Fruit fly (Drosophila melanogaster): ENCODE results near the gene mthl15.
A peak's percentile ranks its signal among the peaks of the same experiment; 100 is the strongest.

mthl15 gene

DNA sequence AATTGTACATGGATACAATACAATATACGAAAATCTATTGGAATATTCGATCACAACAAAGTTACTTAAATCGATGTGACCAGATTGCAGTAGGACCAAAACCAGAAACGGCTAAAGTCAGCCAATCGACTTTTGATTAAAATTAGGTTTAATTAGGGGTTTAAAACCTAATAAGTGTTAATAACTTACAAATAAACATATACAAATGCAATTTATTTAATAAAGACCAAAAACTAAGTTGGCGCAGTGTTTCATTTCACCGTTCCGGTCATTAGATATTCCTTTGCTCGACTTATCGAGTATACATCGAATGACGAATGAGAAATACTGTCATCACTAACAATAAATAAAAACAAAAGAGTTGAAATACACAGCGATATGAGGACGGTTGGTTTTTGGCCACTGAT lies 12.3 kb upstream of the mthl15 start, which contains the start of the genes bsk and CG31717:
TSS of gene bsk (minus strand) at position 61 of the 407 bp plus-strand sequence.
TSS of gene CG31717 (plus strand) at position 297 of the 407 bp plus-strand sequence.
- TF ChIP-seq oc (tag; optimal IDR thresholded peaks at IDR 0.05) = no peak
- TF ChIP-seq wek (GFP tag; optimal IDR thresholded peaks at IDR 0.05) = no peak
- TF ChIP-seq pnt (GFP tag; optimal IDR thresholded peaks at IDR 0.05) = no peak
- TF ChIP-seq CG3847 (GFP tag; IDR thresholded peaks at IDR 0.05) = no peak
- TF ChIP-seq CkIIα-i1 (GFP tag; IDR thresholded peaks at IDR 0.05) = no peak
- no peak for TF ChIP-seq al (GFP tag; IDR thresholded peaks at IDR 0.05)
- no peak for TF ChIP-seq Jarid2 (GFP tag; optimal IDR thresholded peaks at IDR 0.05)
- TF ChIP-seq MESR4 (GFP tag; optimal IDR thresholded peaks at IDR 0.05) = peak; percentile 35
- TF ChIP-seq CG4404 (GFP tag; IDR thresholded peaks at IDR 0.05) = no peak
- TF ChIP-seq CG11560 (tag; IDR thresholded peaks at IDR 0.05) = peak; percentile 99
- TF ChIP-seq Ptx1 (GFP tag; IDR thresholded peaks at IDR 0.05) = no peak
- TF ChIP-seq ac (GFP tag; optimal IDR thresholded peaks at IDR 0.05) = no peak
- TF ChIP-seq toy (GFP tag; IDR thresholded peaks at IDR 0.05) = no peak
- TF ChIP-seq CG13287 (GFP tag; IDR thresholded peaks at IDR 0.05; ENCODE audit: partially characterized antibody) = peak; percentile 68
- TF ChIP-seq nom (GFP tag; optimal IDR thresholded peaks at IDR 0.05) = peak; percentile 2
- TF ChIP-seq Taf1 (GFP tag; IDR thresholded peaks at IDR 0.05) = no peak
- TF ChIP-seq CG10462 (GFP tag; optimal IDR thresholded peaks at IDR 0.05) = no peak
- TF ChIP-seq CG32772 (GFP tag; IDR thresholded peaks at IDR 0.05) = no peak
- peak; percentile 83 for TF ChIP-seq Elba2 (GFP tag; optimal IDR thresholded peaks at IDR 0.05)
- TF ChIP-seq Dfd (GFP tag; optimal IDR thresholded peaks at IDR 0.05) = no peak
- TF ChIP-seq YL-1 (GFP tag; optimal IDR thresholded peaks at IDR 0.05) = peak; percentile 36
- TF ChIP-seq Bgb (GFP tag; IDR thresholded peaks at IDR 0.05; ENCODE audit: partially characterized antibody) = peak; percentile 34; the same call in 1 of the 2 replicates
- TF ChIP-seq dpn (GFP tag; optimal IDR thresholded peaks at IDR 0.05) = peak in 1 of 2 experiments; percentile 12
- peak; percentile 82 for TF ChIP-seq trem (tag; optimal IDR thresholded peaks at IDR 0.05)
- no peak for TF ChIP-seq Dip3 (GFP tag; optimal IDR thresholded peaks at IDR 0.05)
- TF ChIP-seq Stat92E (GFP tag; optimal IDR thresholded peaks at IDR 0.05) = no peak
- no peak for TF ChIP-seq mld (GFP tag; IDR thresholded peaks at IDR 0.05; ENCODE audit: partially characterized antibody)
- no peak for TF ChIP-seq CG30431 (GFP tag; optimal IDR thresholded peaks at IDR 0.05)
- no peak for TF ChIP-seq Asciz (GFP tag; optimal IDR thresholded peaks at IDR 0.05)
- TF ChIP-seq CG8290 (GFP tag; optimal IDR thresholded peaks at IDR 0.05) = peak; percentile 55
- no peak for TF ChIP-seq CG8290 (tag; optimal IDR thresholded peaks at IDR 0.05)
- TF ChIP-seq CG6791 (GFP tag; IDR thresholded peaks at IDR 0.05; ENCODE audit: partially characterized antibody) = peak; percentile 58; the same call in 1 of the 3 replicates
- no peak for TF ChIP-seq tna (GFP tag; IDR thresholded peaks at IDR 0.05; ENCODE audit: partially characterized antibody)
- TF ChIP-seq HLHmδ (GFP tag; optimal IDR thresholded peaks at IDR 0.05) = no peak
- TF ChIP-seq CG14050 (GFP tag; IDR thresholded peaks at IDR 0.05) = no peak
- TF ChIP-seq bigmax (GFP tag; optimal IDR thresholded peaks at IDR 0.05) = no peak
- no peak for TF ChIP-seq sr (GFP tag; IDR thresholded peaks at IDR 0.05)
- no peak for TF ChIP-seq chm (GFP tag; IDR thresholded peaks at IDR 0.05)
- TF ChIP-seq phol (tag; optimal IDR thresholded peaks at IDR 0.05) = peak; percentile 46
- TF ChIP-seq CG11504 (tag; optimal IDR thresholded peaks at IDR 0.05) = no peak
- peak; percentile 78 for TF ChIP-seq gfzf (GFP tag; optimal IDR thresholded peaks at IDR 0.05)
- no peak for TF ChIP-seq Adf1 (GFP tag; IDR thresholded peaks at IDR 0.05)
- TF ChIP-seq CG1832 (GFP tag; optimal IDR thresholded peaks at IDR 0.05) = no peak
- TF ChIP-seq vfl (GFP tag; optimal IDR thresholded peaks at IDR 0.05) = no peak
- no peak for TF ChIP-seq CrebB (tag; optimal IDR thresholded peaks at IDR 0.05)
- TF ChIP-seq Usf (GFP tag; optimal IDR thresholded peaks at IDR 0.05) = no peak
- peak; percentile 68; the same call in 2 of the 4 replicates for TF ChIP-seq Dll (GFP tag; IDR thresholded peaks at IDR 0.05; ENCODE audit: partially characterized antibody)
- TF ChIP-seq CG4328 (GFP tag; optimal IDR thresholded peaks at IDR 0.05) = no peak
- no peak for TF ChIP-seq Gsc (GFP tag; IDR thresholded peaks at IDR 0.05)
- peak; percentile 60 for TF ChIP-seq Kr (GFP tag; optimal IDR thresholded peaks at IDR 0.05)
- peak; percentile 62 for TF ChIP-seq CG14710 (tag; optimal IDR thresholded peaks at IDR 0.05)

All from whole organism, embryonic.